Fruit fly (Drosophila melanogaster): ENCODE results near the gene Neto.

- TF ChIP-seq CG13204 (GFP tag; optimal IDR thresholded peaks at IDR 0.05) (no peak), CG14655 (GFP tag; optimal IDR thresholded peaks at IDR 0.05) (peak; percentile 29)
Measured at dm6 chrX:13450754-13451153, 5.1 kb downstream of the Neto start.
